Fruit fly (Drosophila melanogaster): ENCODE results near the gene Nup133.

DNA sequence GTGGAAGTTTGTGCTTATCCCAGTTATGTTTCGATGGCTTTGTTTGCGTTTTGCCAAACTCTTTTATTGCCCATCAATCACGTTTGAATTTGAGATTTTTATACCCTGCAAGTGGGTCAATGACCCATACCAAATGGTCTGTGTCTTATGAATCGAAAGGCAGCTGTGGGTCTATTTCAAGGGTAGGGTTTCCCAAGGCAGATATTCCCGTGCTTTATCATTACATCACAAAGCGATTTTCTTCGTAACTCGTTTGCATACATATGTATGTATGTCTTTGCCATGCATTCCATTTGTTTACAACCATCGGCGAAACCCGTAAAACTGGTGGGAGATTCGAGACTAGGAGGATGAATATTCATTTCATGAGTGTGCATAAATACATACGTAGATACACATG lies 15.0 kb upstream of the Nup133 start:
- TF ChIP-seq Pif1B (GFP tag; optimal IDR thresholded peaks at IDR 0.05) (no peak), gl (tag; optimal IDR thresholded peaks at IDR 0.05) (no peak), Snoo (tag; optimal IDR thresholded peaks at IDR 0.05) (no peak), CG4496 (GFP tag; IDR thresholded peaks at IDR 0.05) (no peak), D1 (tag; optimal IDR thresholded peaks at IDR 0.05) (no peak), Ets98B (GFP tag; IDR thresholded peaks at IDR 0.05) (no peak), CG15710 (tag; optimal IDR thresholded peaks at IDR 0.05) (no peak), fd96Ca (GFP tag; IDR thresholded peaks at IDR 0.05) (no peak), CG8301 (tag; optimal IDR thresholded peaks at IDR 0.05) (no peak)
